Fruit fly (Drosophila melanogaster): Measurements from ENCODE around the gene pyx.

pyx gene

DNA sequence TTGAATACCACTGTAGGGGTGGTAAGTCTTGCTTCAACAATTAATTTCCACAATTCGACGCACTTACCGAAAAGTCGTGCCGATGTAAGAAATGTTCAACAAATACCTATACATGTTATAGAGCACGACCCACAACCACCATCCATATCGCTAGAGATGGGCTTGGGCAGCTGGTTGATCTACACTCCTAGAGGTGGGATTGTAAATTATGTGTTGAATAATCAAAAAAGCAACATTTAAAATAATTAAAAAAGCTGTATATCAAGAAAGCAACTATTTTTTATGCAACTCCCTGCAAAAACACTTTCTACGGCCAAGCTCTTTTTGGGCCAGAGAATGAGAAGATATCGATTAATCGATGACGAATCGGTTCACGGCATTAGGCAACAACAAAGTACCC lies 38.6 kb downstream of the pyx start, which contains the start of the genes CG34140, Mkp and Mtch (continued):
- TF ChIP-seq dsf (GFP tag; optimal IDR thresholded peaks at IDR 0.05; ENCODE audit: borderline replicate concordance): peak; percentile 88
- TF ChIP-seq OdsH (GFP tag; optimal IDR thresholded peaks at IDR 0.05): peak; percentile 88
- TF ChIP-seq Jra (GFP tag; optimal IDR thresholded peaks at IDR 0.05): peak; percentile 97

DNA sequence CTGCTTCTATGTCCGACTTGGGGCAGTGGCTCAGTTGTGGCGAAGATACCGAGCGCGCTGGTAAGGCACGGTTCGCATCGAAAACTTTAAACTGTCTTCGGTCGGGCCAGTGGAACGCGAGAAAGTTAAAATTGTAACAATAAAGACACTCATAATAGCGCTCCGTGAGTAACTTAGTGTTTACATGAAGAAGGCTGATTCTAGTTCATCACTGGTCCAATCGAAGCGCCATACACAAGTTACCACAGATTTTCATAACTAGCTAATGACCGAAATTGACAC lies 42.7 kb downstream of the pyx start:
- no peak for TF ChIP-seq CrebA (GFP tag; optimal IDR thresholded peaks at IDR 0.05; ENCODE audit: borderline replicate concordance)
- peak; percentile 13 for TF ChIP-seq Hr83 (GFP tag; optimal IDR thresholded peaks at IDR 0.05; ENCODE audit: poor library complexity, severe bottlenecking)

DNA sequence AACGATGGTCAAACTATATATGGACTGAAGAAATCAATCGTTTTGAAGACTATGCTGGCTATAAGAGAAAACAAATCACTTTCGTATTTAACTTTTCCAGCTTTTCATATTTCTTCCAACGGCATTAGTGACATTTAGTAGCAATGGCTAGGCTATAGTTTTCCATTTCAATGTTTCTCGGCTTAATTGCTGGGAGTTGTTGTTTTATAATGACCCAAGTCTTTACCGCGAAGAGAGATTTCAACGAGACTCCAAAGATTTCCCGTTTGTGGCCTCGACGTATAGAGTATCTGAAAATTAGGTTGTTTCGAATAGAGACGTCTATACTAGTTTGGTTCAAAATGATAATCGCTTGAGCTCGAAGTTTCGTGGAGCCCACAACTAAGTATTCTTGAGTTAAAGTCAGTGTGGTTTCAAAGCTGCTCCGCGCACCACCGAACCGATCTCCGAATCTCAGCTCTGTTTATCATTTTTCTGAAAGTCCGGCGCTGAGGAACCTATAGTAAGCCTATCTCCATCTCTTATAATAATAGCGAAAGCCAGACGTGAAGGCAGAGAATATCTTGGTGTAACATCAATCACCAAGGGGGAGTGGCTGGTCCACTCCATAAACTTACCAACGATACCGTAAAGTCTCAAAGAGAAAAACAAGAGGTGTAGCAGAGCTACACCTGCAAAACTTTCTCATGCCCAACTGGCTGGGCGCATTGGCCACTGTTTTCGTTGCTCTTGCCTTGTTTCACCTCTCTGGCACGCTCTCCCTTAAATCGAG lies 43.2 kb downstream of the pyx start, which contains the start of gene CG13875:
TSS of gene CG13875 (plus strand) at position 434 of the 772 bp plus-strand sequence.
- peak; percentile 49 to 77 for TF ChIP-seq dl (GFP tag; optimal IDR thresholded peaks at IDR 0.05; ENCODE audit: insufficient read depth in 1 of 2, partially characterized antibody in 2 of 2)
- TF ChIP-seq lola (GFP tag; optimal IDR thresholded peaks at IDR 0.05): no peak
- TF ChIP-seq Hr83 (GFP tag; optimal IDR thresholded peaks at IDR 0.05; ENCODE audit: poor library complexity, severe bottlenecking): no peak
- peak; percentile 88 for TF ChIP-seq Dif (GFP tag; optimal IDR thresholded peaks at IDR 0.05; ENCODE audit: partially characterized antibody)

DNA sequence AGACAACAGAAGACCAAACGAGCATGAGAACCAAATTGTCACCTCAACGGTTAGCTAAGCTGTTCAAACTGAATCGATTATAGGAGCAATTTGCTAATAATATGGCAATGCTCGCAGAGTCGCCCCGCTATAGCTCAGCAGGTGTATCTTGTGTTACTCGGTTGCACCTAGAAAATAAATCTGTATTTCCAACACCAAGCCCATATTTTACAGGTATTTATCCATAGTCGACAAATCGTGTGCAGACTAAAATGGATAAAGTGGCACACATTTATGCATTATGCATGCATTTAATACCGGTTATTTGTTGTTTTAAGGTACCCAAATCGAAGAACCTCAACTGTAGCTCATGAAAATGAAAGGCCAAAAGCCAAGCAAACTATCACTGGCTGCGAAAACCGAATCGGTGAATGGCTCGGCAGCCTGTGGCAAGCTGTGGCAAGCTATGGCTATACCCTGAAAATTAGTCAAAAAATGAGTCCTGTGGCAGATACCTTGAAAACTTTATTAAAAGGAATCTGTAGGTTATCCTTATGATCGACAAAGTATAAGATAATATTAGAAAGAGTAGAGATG lies 43.9 kb downstream of the pyx start, which contains the start of gene Vdup1:
TSS of gene Vdup1 (minus strand) at position 51 of the 576 bp plus-strand sequence.
- no peak for TF ChIP-seq lola (GFP tag; optimal IDR thresholded peaks at IDR 0.05)

DNA sequence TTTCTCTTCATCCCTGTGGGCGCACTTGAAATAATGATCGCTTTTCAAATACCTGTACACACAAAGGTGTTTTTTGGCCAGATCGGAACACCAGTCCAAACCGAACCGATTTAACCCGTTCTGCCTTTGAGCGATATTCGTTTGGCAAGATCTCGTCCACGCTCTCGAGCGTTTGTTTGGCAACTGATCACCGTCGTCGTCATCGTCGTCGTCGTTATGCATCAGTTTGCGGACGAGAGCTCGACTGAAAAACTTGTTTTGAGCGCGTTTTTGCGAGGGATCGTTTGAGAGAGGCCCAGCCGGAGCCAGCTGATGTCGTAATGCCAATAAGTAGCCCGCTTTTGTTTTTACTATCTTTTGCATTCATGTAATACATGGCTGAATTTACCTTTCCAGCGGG lies 44.4 kb downstream of the pyx start:
- TF ChIP-seq sv (GFP tag; optimal IDR thresholded peaks at IDR 0.05): no peak
- no peak for TF ChIP-seq foxo (GFP tag; optimal IDR thresholded peaks at IDR 0.05)
- TF ChIP-seq pan (optimal IDR thresholded peaks at IDR 0.05): no peak
- TF ChIP-seq brk (GFP tag; optimal IDR thresholded peaks at IDR 0.05): no peak
- TF ChIP-seq Dif (GFP tag; optimal IDR thresholded peaks at IDR 0.05; ENCODE audit: partially characterized antibody): peak; percentile 79
- TF ChIP-seq OdsH (GFP tag; optimal IDR thresholded peaks at IDR 0.05): no peak
- TF ChIP-seq Hnf4 (GFP tag; optimal IDR thresholded peaks at IDR 0.05): no peak
- peak; percentile 5 for TF ChIP-seq Sp1 (GFP tag; optimal IDR thresholded peaks at IDR 0.05)
- peak; percentile 25 for TF ChIP-seq Jra (GFP tag; optimal IDR thresholded peaks at IDR 0.05)
- TF ChIP-seq Abd-B (GFP tag; optimal IDR thresholded peaks at IDR 0.05): no peak
- TF ChIP-seq Hr83 (GFP tag; optimal IDR thresholded peaks at IDR 0.05; ENCODE audit: poor library complexity, severe bottlenecking): peak; percentile 37
- peak in 1 of 2 experiments; percentile 34 for TF ChIP-seq dl (GFP tag; optimal IDR thresholded peaks at IDR 0.05; ENCODE audit: insufficient read depth in 1 of 2, partially characterized antibody in 2 of 2)
- no peak for TF ChIP-seq N (GFP tag; optimal IDR thresholded peaks at IDR 0.05)
- no peak for TF ChIP-seq dmrt93B (GFP tag; optimal IDR thresholded peaks at IDR 0.05)
- TF ChIP-seq h (GFP tag; optimal IDR thresholded peaks at IDR 0.05): no peak
- no peak for TF ChIP-seq HLH106 (tag; optimal IDR thresholded peaks at IDR 0.05)
- no peak for TF ChIP-seq woc (GFP tag; optimal IDR thresholded peaks at IDR 0.05)
- no peak for TF ChIP-seq tai (GFP tag; optimal IDR thresholded peaks at IDR 0.05)
- TF ChIP-seq usp (GFP tag; optimal IDR thresholded peaks at IDR 0.05): no peak
- TF ChIP-seq Myc (optimal IDR thresholded peaks at IDR 0.05): no peak
- TF ChIP-seq psq (GFP tag; optimal IDR thresholded peaks at IDR 0.05): peak; percentile 13
- peak; percentile 53 for TF ChIP-seq Vsx2 (GFP tag; optimal IDR thresholded peaks at IDR 0.05; ENCODE audit: partially characterized antibody)

DNA sequence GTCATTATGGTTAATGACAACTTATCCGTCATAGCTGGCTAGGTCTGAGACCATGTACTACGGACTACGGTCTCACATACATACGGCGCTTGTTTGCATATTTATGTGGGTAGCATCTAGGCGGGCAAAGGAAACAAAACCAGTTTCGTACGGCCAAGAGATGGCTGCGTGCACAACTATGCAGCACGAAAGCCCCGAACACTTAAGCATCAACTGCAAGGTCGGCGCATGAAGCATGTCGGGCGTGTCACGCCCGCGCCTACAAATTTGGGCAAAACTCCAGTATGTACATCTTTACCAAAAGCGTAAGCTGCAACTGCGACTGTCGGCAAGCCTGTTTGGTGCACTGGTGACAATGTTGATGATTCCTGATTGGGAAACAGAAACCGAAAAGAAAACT lies 44.9 kb downstream of the pyx start:
- TF ChIP-seq Sp1 (GFP tag; optimal IDR thresholded peaks at IDR 0.05): no peak
- no peak for TF ChIP-seq woc (GFP tag; optimal IDR thresholded peaks at IDR 0.05)
- no peak for TF ChIP-seq Myc (optimal IDR thresholded peaks at IDR 0.05)
- TF ChIP-seq Dif (GFP tag; optimal IDR thresholded peaks at IDR 0.05; ENCODE audit: partially characterized antibody): no peak

DNA sequence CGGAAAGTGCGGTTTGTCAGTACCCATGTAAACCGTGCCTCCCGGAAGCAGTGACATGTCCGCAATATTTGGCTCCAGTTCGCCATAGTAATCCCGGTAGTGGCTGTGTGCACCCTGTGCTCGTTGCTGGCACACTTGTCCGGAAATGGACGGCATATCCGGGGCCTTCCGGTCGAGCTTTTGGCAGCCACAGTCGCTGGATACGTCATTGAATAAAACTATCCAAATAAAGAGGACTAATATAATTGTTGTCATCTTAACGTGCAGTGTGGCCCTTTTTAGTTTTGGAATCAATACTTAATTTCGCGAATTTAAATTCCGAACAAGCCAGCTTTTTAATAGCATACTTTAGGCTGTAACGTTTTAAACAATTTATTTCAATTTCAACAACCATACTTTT lies 46.9 kb downstream of the pyx start, which contains the start of gene CG7049:
TSS of gene CG7049 (minus strand) at position 280 of the 400 bp plus-strand sequence.
- TF ChIP-seq Myc (optimal IDR thresholded peaks at IDR 0.05) (peak; percentile 86), N (GFP tag; optimal IDR thresholded peaks at IDR 0.05) (peak; percentile 50), Dif (GFP tag; optimal IDR thresholded peaks at IDR 0.05; ENCODE audit: partially characterized antibody) (no peak)
